Worm (Caenorhabditis elegans) whole organism, late embryonic: ENCODE data around the gene nhr-56.

Experiments used
- C38D4.7 ChIP-seq: fragments of 200-800 bp; sonication (Bioruptor generic); optimal IDR thresholded peaks from 2 replicates; lab custom pipeline; 2018; ENCODE audit warnings: mild to moderate bottlenecking, missing genetic modification characterization, moderate library complexity, missing compliant biosample characterization
- F13H6.1 ChIP-seq: sonication (generic microtip); optimal IDR thresholded peaks from 2 replicates; lab custom pipeline; 2016; ENCODE audit warnings: missing genetic modification characterization, missing compliant biosample characterization
- K02D7.2 ChIP-seq: sonication (generic microtip); optimal IDR thresholded peaks from 2 replicates; lab custom pipeline; 2017; ENCODE audit warnings: mild to moderate bottlenecking, missing genetic modification characterization, missing compliant biosample characterization
- T23F11.4 ChIP-seq: fragments of 200-800 bp; sonication (Bioruptor generic); optimal IDR thresholded peaks from 2 replicates; lab custom pipeline; 2018; ENCODE audit warnings: mild to moderate bottlenecking, missing genetic modification characterization, missing compliant biosample characterization
- Y22D7AL.16 ChIP-seq: sonication (generic microtip); optimal IDR thresholded peaks from 2 replicates; lab custom pipeline; 2016; ENCODE audit warnings: missing genetic modification characterization, missing compliant biosample characterization
- ahr-1 ChIP-seq: sonication (generic microtip); optimal IDR thresholded peaks from 2 replicates; lab custom pipeline; 2016; ENCODE audit warnings: missing genetic modification characterization, missing compliant biosample characterization
- ceh-14 ChIP-seq: sonication (generic microtip); optimal IDR thresholded peaks from 2 replicates; lab custom pipeline; 2016; ENCODE audit warnings: missing genotype, missing genetic modification characterization, missing compliant biosample characterization
- ceh-2 ChIP-seq: sonication (generic microtip); optimal IDR thresholded peaks from 2 replicates; lab custom pipeline; 2016; ENCODE audit warnings: missing genotype, missing genetic modification characterization, missing compliant biosample characterization
- ceh-22 ChIP-seq: sonication (generic microtip); optimal IDR thresholded peaks from 2 replicates; lab custom pipeline; 2017; ENCODE audit warnings: missing biosample characterization, missing genetic modification characterization
- ceh-30 ChIP-seq: fragments of 150-350 bp; optimal IDR thresholded peaks from 2 replicates; lab custom pipeline; 2014; ENCODE audit warnings: missing biosample characterization, missing genetic modification characterization
- ceh-34 ChIP-seq: sonication (generic microtip); optimal IDR thresholded peaks from 2 replicates; lab custom pipeline; 2016; ENCODE audit warnings: mild to moderate bottlenecking, missing genetic modification characterization, missing compliant biosample characterization
- che-1 ChIP-seq: sonication (generic microtip); optimal IDR thresholded peaks from 2 replicates; lab custom pipeline; 2016; ENCODE audit warnings: mild to moderate bottlenecking, missing genetic modification characterization, missing compliant biosample characterization
- dve-1 ChIP-seq: sonication (generic microtip); optimal IDR thresholded peaks from 2 replicates; lab custom pipeline; 2017; ENCODE audit warnings: antibody characterized with exemption, mild to moderate bottlenecking, missing genetic modification characterization, missing compliant biosample characterization
- elt-2 ChIP-seq: sonication (generic microtip); optimal IDR thresholded peaks from 2 replicates; lab custom pipeline; 2016; ENCODE audit warnings: missing genetic modification reagents, missing genetic modification characterization, missing compliant biosample characterization
- elt-4 ChIP-seq: sonication (generic microtip); optimal IDR thresholded peaks from 2 replicates; lab custom pipeline; 2016; ENCODE audit warnings: missing genetic modification characterization, missing compliant biosample characterization
- fax-1 ChIP-seq: sonication (generic microtip); optimal IDR thresholded peaks from 2 replicates; lab custom pipeline; 2016; ENCODE audit warnings: missing genotype, missing genetic modification characterization, missing compliant biosample characterization
- fkh-6 ChIP-seq: sonication (generic microtip); optimal IDR thresholded peaks from 2 replicates; lab custom pipeline; 2016; ENCODE audit warnings: missing genetic modification characterization, missing compliant biosample characterization
- gmeb-2 ChIP-seq: sonication (generic microtip); optimal IDR thresholded peaks from 2 replicates; lab custom pipeline; 2016; ENCODE audit warnings: missing genetic modification characterization, inconsistent platforms, missing compliant biosample characterization
- hlh-13 ChIP-seq: fragments of 200-800 bp; sonication (Bioruptor generic); optimal IDR thresholded peaks from 2 replicates; lab custom pipeline; 2018; ENCODE audit warnings: mild to moderate bottlenecking, missing genetic modification characterization, missing compliant biosample characterization
- hlh-15 ChIP-seq: sonication (generic microtip); optimal IDR thresholded peaks from 2 replicates; lab custom pipeline; 2016; ENCODE audit warnings: missing genetic modification characterization, missing compliant biosample characterization
- hlh-8 ChIP-seq: sonication (generic microtip); optimal IDR thresholded peaks from 2 replicates; lab custom pipeline; 2016; ENCODE audit warnings: missing genotype, missing genetic modification characterization, missing compliant biosample characterization
- lin-11 ChIP-seq: fragments of 200-800 bp; sonication (Bioruptor generic); optimal IDR thresholded peaks from 2 replicates; lab custom pipeline; 2018; ENCODE audit warnings: mild to moderate bottlenecking, missing genetic modification characterization, missing compliant biosample characterization
- nfya-1 ChIP-seq: sonication (generic microtip); optimal IDR thresholded peaks from 2 replicates; lab custom pipeline; 2017; ENCODE audit warnings: missing genetic modification characterization, mild to moderate bottlenecking, missing compliant biosample characterization, antibody characterized with exemption, moderate library complexity
- npax-4 ChIP-seq: sonication (generic microtip); optimal IDR thresholded peaks from 2 replicates; lab custom pipeline; 2016; ENCODE audit warnings: missing genetic modification characterization, missing compliant biosample characterization
- pat-9 ChIP-seq: fragments of 200-800 bp; sonication (Bioruptor generic); optimal IDR thresholded peaks from 2 replicates; lab custom pipeline; 2018; ENCODE audit warnings: mild to moderate bottlenecking, missing genetic modification characterization, moderate library complexity, missing compliant biosample characterization
- pax-1 ChIP-seq: fragments of 150-350 bp; optimal IDR thresholded peaks from 2 replicates; lab custom pipeline; 2014; ENCODE audit warnings: missing biosample characterization, missing genetic modification characterization
- pha-2 ChIP-seq: sonication (generic microtip); optimal IDR thresholded peaks from 2 replicates; lab custom pipeline; 2017; ENCODE audit warnings: mild to moderate bottlenecking, missing genetic modification characterization, missing compliant biosample characterization
- pha-4 ChIP-seq: fragments of 150-350 bp; optimal IDR thresholded peaks from 2 replicates; lab custom pipeline; 2018; ENCODE audit warnings: missing biosample characterization, missing genetic modification reagents, missing genetic modification characterization
- pqm-1 ChIP-seq: sonication (generic microtip); optimal IDR thresholded peaks from 2 replicates; lab custom pipeline; 2016; ENCODE audit warnings: missing genetic modification characterization, missing compliant biosample characterization
- pros-1 ChIP-seq: fragments of 150-350 bp; optimal IDR thresholded peaks from 2 replicates; lab custom pipeline; 2014; ENCODE audit warnings: missing biosample characterization, missing genetic modification reagents, missing genetic modification characterization
- ref-2 ChIP-seq: sonication (generic microtip); optimal IDR thresholded peaks from 2 replicates; lab custom pipeline; 2016; ENCODE audit warnings: missing genetic modification characterization, missing compliant biosample characterization
- sox-2 ChIP-seq: fragments of 200-800 bp; sonication (Bioruptor generic); IDR thresholded peaks from 2 replicates; pipeline ENCODE4 v1.3.6; 2022; ENCODE audit warnings: missing genetic modification reagents, missing genetic modification characterization, missing compliant biosample characterization
- sox-4 ChIP-seq: sonication (generic microtip); optimal IDR thresholded peaks from 2 replicates; lab custom pipeline; 2017; ENCODE audit warnings: mild to moderate bottlenecking, missing genetic modification characterization, inconsistent platforms, missing compliant biosample characterization
- syd-9 ChIP-seq: sonication (generic microtip); optimal IDR thresholded peaks from 2 replicates; lab custom pipeline; 2016; ENCODE audit warnings: mild to moderate bottlenecking, missing genetic modification characterization, moderate library complexity, missing compliant biosample characterization
- tbx-2 ChIP-seq: sonication (generic microtip); optimal IDR thresholded peaks from 2 replicates; lab custom pipeline; 2016; ENCODE audit warnings: missing genetic modification characterization, missing compliant biosample characterization
- ttx-3 ChIP-seq: sonication (generic microtip); optimal IDR thresholded peaks from 2 replicates; lab custom pipeline; 2016; ENCODE audit warnings: missing genetic modification reagents, missing genetic modification characterization, missing compliant biosample characterization
- unc-42 ChIP-seq: sonication (generic microtip); optimal IDR thresholded peaks from 2 replicates; lab custom pipeline; 2016; ENCODE audit warnings: missing genotype, missing genetic modification characterization, missing compliant biosample characterization
- zip-5 ChIP-seq: sonication (generic microtip); optimal IDR thresholded peaks from 2 replicates; lab custom pipeline; 2016; ENCODE audit warnings: missing genetic modification characterization, missing compliant biosample characterization

nhr-56 gene

ce11 chrV:2238012-2238411, 19.2 kb downstream of the nhr-56 start:
- TF ChIP-seq zip-5 (tag; lab: Kevin White, UChicago): no peak
- no peak for TF ChIP-seq ref-2 (tag; lab: Kevin White, UChicago)
- no peak for TF ChIP-seq gmeb-2 (tag; lab: Kevin White, UChicago)
- TF ChIP-seq elt-4: no peak
- no peak for TF ChIP-seq syd-9 (tag; lab: Kevin White, UChicago)
- no peak for TF ChIP-seq ceh-14 (tag; lab: Kevin White, UChicago)
- TF ChIP-seq pros-1 (tag; lab: Kevin White, UChicago): no peak
- no peak for TF ChIP-seq dve-1 (tag; lab: Kevin White, UChicago)
- no peak for TF ChIP-seq hlh-15 (tag; lab: Kevin White, UChicago)
- no peak for TF ChIP-seq pax-1

ce11 chrV:2242630-2243029, 23.8 kb downstream of the nhr-56 start, which contains the start of gene cyp-33C3:
Gene cyp-33C3, plus strand, starts transcription at chrV:2242778.
- TF ChIP-seq lin-11 (tag; lab: Kevin White, UChicago): no peak

ce11 chrV:2244751-2245150, 25.9 kb downstream of the nhr-56 start, which contains the start of gene cyp-33C5:
Gene cyp-33C5, plus strand, starts transcription at chrV:2245004.
- TF ChIP-seq ceh-34 (no peak), fax-1 (tag; lab: Kevin White, UChicago) (no peak), T23F11.4 (no peak), ttx-3 (tag; lab: Kevin White, UChicago) (no peak), hlh-8 (tag; lab: Kevin White, UChicago) (no peak), elt-2 (no peak), C38D4.7 (no peak), pqm-1 (tag; lab: Kevin White, UChicago) (no peak), hlh-13 (GFP tag; lab: Kevin White, UChicago) (no peak), che-1 (tag; lab: Kevin White, UChicago) (no peak), sox-4 (tag; lab: Kevin White, UChicago) (no peak), nfya-1 (tag; lab: Kevin White, UChicago) (no peak), ceh-22 (tag; lab: Kevin White, UChicago) (no peak), zip-5 (tag; lab: Kevin White, UChicago) (no peak), tbx-2 (tag; lab: Kevin White, UChicago) (no peak), ceh-2 (tag; lab: Kevin White, UChicago) (no peak), fkh-6 (tag; lab: Kevin White, UChicago) (no peak), pha-2 (tag; lab: Kevin White, UChicago) (no peak), unc-42 (tag; lab: Kevin White, UChicago) (no peak), lin-11 (tag; lab: Kevin White, UChicago) (no peak)

ce11 chrV:2249310-2249709, 30.5 kb downstream of the nhr-56 start, which contains the start of gene cyp-33C6:
Gene cyp-33C6, minus strand, starts transcription at chrV:2249410.
- TF ChIP-seq tbx-2 (tag; lab: Kevin White, UChicago): no peak
- no peak for TF ChIP-seq nfya-1 (tag; lab: Kevin White, UChicago)
- no peak for TF ChIP-seq ceh-30
- TF ChIP-seq lin-11 (tag; lab: Kevin White, UChicago): no peak
- TF ChIP-seq pha-4 (tag; lab: Kevin White, UChicago): no peak
- TF ChIP-seq hlh-15 (tag; lab: Kevin White, UChicago): no peak
- no peak for TF ChIP-seq npax-4 (tag; lab: Kevin White, UChicago)
- TF ChIP-seq Y22D7AL.16 (tag; lab: Kevin White, UChicago): no peak
- TF ChIP-seq F13H6.1 (tag; lab: Kevin White, UChicago): no peak
- TF ChIP-seq dve-1 (tag; lab: Kevin White, UChicago): no peak
- TF ChIP-seq gmeb-2 (tag; lab: Kevin White, UChicago): no peak
- no peak for TF ChIP-seq K02D7.2
- TF ChIP-seq ahr-1 (tag; lab: Kevin White, UChicago): no peak
- TF ChIP-seq sox-2: no peak
- TF ChIP-seq pat-9: no peak
